Worm (Caenorhabditis elegans) whole organism, L4/young adult: ENCODE measurements around the gene ulp-4.

Experiments
- dao-5 ChIP-seq: sonication (generic microtip); optimal IDR thresholded peaks from 2 replicates; lab custom pipeline; 2016; ENCODE audit warnings: missing genotype, missing genetic modification characterization, moderate library complexity, missing compliant biosample characterization
- him-1 ChIP-seq: sonication (generic microtip); optimal IDR thresholded peaks from 2 replicates; lab custom pipeline; 2016; ENCODE audit warnings: missing genotype, missing genetic modification reagents, missing genetic modification characterization, missing compliant biosample characterization

ce11 chrII:8116159-8116558 lies 13.6 kb upstream of the ulp-4 start, which contains the start of gene unc-105:
- TF ChIP-seq dao-5 (tag; lab: Kevin White, UChicago) = no peak
- no peak for TF ChIP-seq him-1
